Fruit fly (Drosophila melanogaster): ENCODE results near the gene Tango4.

Tango4 gene

dm6 chrX:12020857-12021256 lies at the start of gene Tango4 (continued):
- TF ChIP-seq CG5245 (GFP tag; optimal IDR thresholded peaks at IDR 0.05) (no peak), HLH54F (GFP tag; optimal IDR thresholded peaks at IDR 0.05) (no peak), CG8478 (optimal IDR thresholded peaks at IDR 0.05) (no peak), CG14441 (GFP tag; IDR thresholded peaks at IDR 0.05) (no peak), CG9609 (GFP tag; optimal IDR thresholded peaks at IDR 0.05) (no peak), Deaf1 (tag; optimal IDR thresholded peaks at IDR 0.05) (no peak), NFAT (GFP tag; IDR thresholded peaks at IDR 0.05) (no peak), CG15601 (tag; optimal IDR thresholded peaks at IDR 0.05) (no peak), wek (GFP tag; optimal IDR thresholded peaks at IDR 0.05) (no peak), CG12659 (GFP tag; optimal IDR thresholded peaks at IDR 0.05) (no peak), Sry-β (GFP tag; optimal IDR thresholded peaks at IDR 0.05) (peak; percentile 90), CG6813 (GFP tag; optimal IDR thresholded peaks at IDR 0.05) (no peak), CG15696 (tag; optimal IDR thresholded peaks at IDR 0.05) (no peak), CG13287 (GFP tag; IDR thresholded peaks at IDR 0.05; ENCODE audit: partially characterized antibody) (peak; percentile 31), HLH3B (GFP tag; IDR thresholded peaks at IDR 0.05) (no peak)

dm6 chrX:11983838-11984237 lies 37.0 kb upstream of the Tango4 start:
- TF ChIP-seq ewg (GFP tag; optimal IDR thresholded peaks at IDR 0.05) (peak; percentile 97), pzg (GFP tag; optimal IDR thresholded peaks at IDR 0.05) (peak; percentile 25), Rx (GFP tag; IDR thresholded peaks at IDR 0.05) (no peak), CG14710 (tag; optimal IDR thresholded peaks at IDR 0.05) (peak; percentile 82), Ets65A (GFP tag) (peak; percentile 22), CG1024 (GFP tag; IDR thresholded peaks at IDR 0.05) (no peak), ssp (GFP tag; IDR thresholded peaks at IDR 0.05) (no peak), exex (tag; optimal IDR thresholded peaks at IDR 0.05) (no peak), CG10147 (GFP tag; optimal IDR thresholded peaks at IDR 0.05) (no peak), ham (GFP tag; IDR thresholded peaks at IDR 0.05) (no peak), CG15011 (GFP tag; optimal IDR thresholded peaks at IDR 0.05) (no peak), cas (GFP tag; IDR thresholded peaks at IDR 0.05) (no peak)

- TF ChIP-seq CG12744 (GFP tag; optimal IDR thresholded peaks at IDR 0.05) (no peak), peb (GFP tag; IDR thresholded peaks at IDR 0.05) (no peak), Fer1 (GFP tag; optimal IDR thresholded peaks at IDR 0.05) (no peak), eve (GFP tag; optimal IDR thresholded peaks at IDR 0.05) (no peak), Elba2 (GFP tag; optimal IDR thresholded peaks at IDR 0.05) (no peak), bowl (GFP tag; IDR thresholded peaks at IDR 0.05) (no peak), sens (GFP tag) (no peak), MTF-1 (GFP tag; optimal IDR thresholded peaks at IDR 0.05; ENCODE audit: borderline replicate concordance) (no peak), br (optimal IDR thresholded peaks at IDR 0.05) (no peak), cad (GFP tag; optimal IDR thresholded peaks at IDR 0.05) (no peak), CG31388 (GFP tag; optimal IDR thresholded peaks at IDR 0.05) (no peak)
Measured at dm6 chrX:11984987-11985386, 35.9 kb upstream of the Tango4 start, which contains the start of gene cac. cac (minus strand) TSS chrX:11985087.

dm6 chrX:11987664-11988063 lies 33.2 kb upstream of the Tango4 start, which contains the start of gene gd:
gd (minus strand) TSS chrX:11987764.
- TF ChIP-seq mld (GFP tag; IDR thresholded peaks at IDR 0.05; ENCODE audit: partially characterized antibody): no peak
- TF ChIP-seq stwl (tag; optimal IDR thresholded peaks at IDR 0.05): no peak
- TF ChIP-seq CG3847 (GFP tag; IDR thresholded peaks at IDR 0.05): no peak
- TF ChIP-seq Side (GFP tag; optimal IDR thresholded peaks at IDR 0.05): no peak
- no peak for TF ChIP-seq CG12659 (GFP tag; optimal IDR thresholded peaks at IDR 0.05)
- TF ChIP-seq gro (GFP tag; optimal IDR thresholded peaks at IDR 0.05): no peak

Measured in whole organism, embryonic.